Fruit fly (Drosophila melanogaster): Measurements from ENCODE around the gene CG14605.

CG14605 gene

DNA sequence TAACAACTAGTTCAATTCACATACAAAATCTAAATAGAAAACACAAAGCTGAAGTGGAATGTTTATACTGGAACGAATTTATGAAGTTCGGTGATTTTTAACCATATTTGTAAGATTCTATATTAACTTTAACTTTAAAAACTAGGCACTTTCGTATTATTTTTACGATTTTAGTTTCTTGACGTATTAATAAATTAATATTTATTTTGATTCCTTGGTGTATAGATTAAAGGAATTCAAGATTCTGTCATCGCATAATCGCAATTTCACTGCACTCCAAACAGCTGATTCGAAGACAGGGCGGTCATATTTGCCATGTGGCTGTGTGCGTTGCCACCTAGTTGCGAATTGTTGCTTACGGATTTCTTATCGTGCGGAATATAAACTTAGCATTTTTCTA lies 30.0 kb upstream of the CG14605 start, which contains the start of the genes CG1227 and Dtwd2 (continued):
- TF ChIP-seq vnd (GFP tag; IDR thresholded peaks at IDR 0.05; ENCODE audit: partially characterized antibody) = no peak
- TF ChIP-seq NC2α (GFP tag; optimal IDR thresholded peaks at IDR 0.05) = no peak
- TF ChIP-seq CG10462 (GFP tag; optimal IDR thresholded peaks at IDR 0.05) = peak; percentile 75
- no peak for TF ChIP-seq Ets65A (GFP tag)
- TF ChIP-seq luna (GFP tag; optimal IDR thresholded peaks at IDR 0.05) = no peak
- TF ChIP-seq trh (GFP tag; optimal IDR thresholded peaks at IDR 0.05) = peak; percentile 47
- no peak for TF ChIP-seq amos (GFP tag; IDR thresholded peaks at IDR 0.05; ENCODE audit: partially characterized antibody)
- peak; percentile 69 for TF ChIP-seq CG2116 (GFP tag; optimal IDR thresholded peaks at IDR 0.05)
- peak; percentile 86 for TF ChIP-seq zen (tag; optimal IDR thresholded peaks at IDR 0.05)
- TF ChIP-seq CG6654 (GFP tag; optimal IDR thresholded peaks at IDR 0.05) = peak; percentile 33
- TF ChIP-seq CG16815 (GFP tag; optimal IDR thresholded peaks at IDR 0.05) = peak; percentile 53
- TF ChIP-seq CG6813 (GFP tag; optimal IDR thresholded peaks at IDR 0.05) = peak; percentile 81
- peak; percentile 49 for TF ChIP-seq CG17802 (tag; optimal IDR thresholded peaks at IDR 0.05)
- TF ChIP-seq vfl (GFP tag; optimal IDR thresholded peaks at IDR 0.05) = peak; percentile 19
- TF ChIP-seq NfI (GFP tag; optimal IDR thresholded peaks at IDR 0.05) = peak; percentile 92
- TF ChIP-seq H2.0 (GFP tag; IDR thresholded peaks at IDR 0.05) = peak; percentile 91
- TF ChIP-seq Hey (tag; optimal IDR thresholded peaks at IDR 0.05) = peak; percentile 56
- TF ChIP-seq Gsc (GFP tag; IDR thresholded peaks at IDR 0.05) = no peak
- peak; percentile 85 for TF ChIP-seq Spps (tag; optimal IDR thresholded peaks at IDR 0.05)
- peak; percentile 60 for TF ChIP-seq CG10274 (GFP tag; optimal IDR thresholded peaks at IDR 0.05)
- peak; percentile 36 for TF ChIP-seq CG5245 (GFP tag; optimal IDR thresholded peaks at IDR 0.05)
- peak; percentile 95 for TF ChIP-seq grau (tag; optimal IDR thresholded peaks at IDR 0.05)
- TF ChIP-seq B-H1 (GFP tag; IDR thresholded peaks at IDR 0.05) = peak; percentile 76; the same call in 2 of the 3 replicates
- peak; percentile 94 for TF ChIP-seq nerfin-1 (tag; optimal IDR thresholded peaks at IDR 0.05)
- TF ChIP-seq ind (GFP tag; optimal IDR thresholded peaks at IDR 0.05) = peak; percentile 74
- peak; percentile 28 for TF ChIP-seq CG7786 (GFP tag; optimal IDR thresholded peaks at IDR 0.05)
- TF ChIP-seq CG1233 (GFP tag; optimal IDR thresholded peaks at IDR 0.05) = peak; percentile 87
- TF ChIP-seq CG2875 (GFP tag; optimal IDR thresholded peaks at IDR 0.05) = no peak
- TF ChIP-seq CG2129 (GFP tag; IDR thresholded peaks at IDR 0.05; ENCODE audit: partially characterized antibody) = no peak
- TF ChIP-seq CG1602 (GFP tag; optimal IDR thresholded peaks at IDR 0.05) = peak; percentile 73
- peak; percentile 59 for TF ChIP-seq CG13123 (GFP tag; optimal IDR thresholded peaks at IDR 0.05)
- TF ChIP-seq bsh (GFP tag; optimal IDR thresholded peaks at IDR 0.05) = peak in 1 of 2 experiments; percentile 95
- TF ChIP-seq kay (GFP tag; optimal IDR thresholded peaks at IDR 0.05) = peak; percentile 71
- peak; percentile 89 for TF ChIP-seq CG2889 (GFP tag; IDR thresholded peaks at IDR 0.05)
- no peak for TF ChIP-seq Sin3A (optimal IDR thresholded peaks at IDR 0.05)
- TF ChIP-seq HLH3B (GFP tag; IDR thresholded peaks at IDR 0.05) = peak; percentile 89
- no peak for TF ChIP-seq CG8944 (GFP tag; optimal IDR thresholded peaks at IDR 0.05)
- peak; percentile 16 for TF ChIP-seq CG17186 (GFP tag; optimal IDR thresholded peaks at IDR 0.05)
- peak; percentile 73 for TF ChIP-seq CG10321 (GFP tag; IDR thresholded peaks at IDR 0.05)
- TF ChIP-seq HHEX (GFP tag; optimal IDR thresholded peaks at IDR 0.05) = peak; percentile 79
- TF ChIP-seq hb (GFP tag; IDR thresholded peaks at IDR 0.05; ENCODE audit: partially characterized antibody) = no peak
- no peak for TF ChIP-seq Kr (GFP tag; optimal IDR thresholded peaks at IDR 0.05)
- TF ChIP-seq CG8924 (tag; optimal IDR thresholded peaks at IDR 0.05) = peak; percentile 96
- peak; percentile 28 for TF ChIP-seq fd102C (GFP tag; optimal IDR thresholded peaks at IDR 0.05)
- peak; percentile 36 for TF ChIP-seq pzg (GFP tag; optimal IDR thresholded peaks at IDR 0.05)
- peak; percentile 66; the same call in 1 of the 2 replicates for TF ChIP-seq sim (GFP tag; IDR thresholded peaks at IDR 0.05)
- TF ChIP-seq CG7839 (tag; optimal IDR thresholded peaks at IDR 0.05) = peak; percentile 95
- TF ChIP-seq CG6175 (GFP tag; IDR thresholded peaks at IDR 0.05) = no peak; the same call in 2 of the 3 replicates
- no peak for TF ChIP-seq Hr39 (optimal IDR thresholded peaks at IDR 0.05)
- TF ChIP-seq CG10565 (GFP tag; optimal IDR thresholded peaks at IDR 0.05) = no peak
- TF ChIP-seq CG10979 (tag; optimal IDR thresholded peaks at IDR 0.05) = peak; percentile 90

Measured in whole organism, embryonic.